Fruit fly (Drosophila melanogaster) whole organism, prepupa: ENCODE results near the gene RPA1.

Source experiments
- acj6 ChIP-seq: fragments of 200-800 bp; sonication (Bioruptor generic); optimal IDR thresholded peaks from 3 replicates; lab custom pipeline; 2016; ENCODE audit warnings: missing biosample characterization, missing genetic modification characterization
- fkh ChIP-seq: fragments of 200-800 bp; sonication (Bioruptor generic); optimal IDR thresholded peaks from 3 replicates; lab custom pipeline; 2017; ENCODE audit warnings: missing biosample characterization, mild to moderate bottlenecking, missing genetic modification characterization, moderate library complexity

- no peak for TF ChIP-seq acj6
- no peak for TF ChIP-seq fkh (GFP tag; lab: Kevin White, UChicago)
Measured at dm6 chr3R:8290478-8290877, 26.2 kb upstream of the RPA1 start, which contains the start of gene CG11672.
